Worm (Caenorhabditis elegans) whole organism, L4/young adult: Measurements from ENCODE around the gene T07A9.15.

ENCODE experiments used
- W03F9.2 ChIP-seq: fragments of 150-350 bp; optimal IDR thresholded peaks from 2 replicates; lab custom pipeline; 2014; ENCODE audit warnings: missing biosample characterization, missing genetic modification characterization
- dao-5 ChIP-seq: sonication (generic microtip); optimal IDR thresholded peaks from 2 replicates; lab custom pipeline; 2016; ENCODE audit warnings: missing genotype, missing genetic modification characterization, moderate library complexity, missing compliant biosample characterization
- him-1 ChIP-seq: sonication (generic microtip); optimal IDR thresholded peaks from 2 replicates; lab custom pipeline; 2016; ENCODE audit warnings: missing genotype, missing genetic modification reagents, missing genetic modification characterization, missing compliant biosample characterization

- TF ChIP-seq W03F9.2 (no peak), dao-5 (tag; lab: Kevin White, UChicago) (no peak), him-1 (no peak)
Measured at ce11 chrIV:364983-365382, 28.4 kb downstream of the T07A9.15 start.
